Fruit fly (Drosophila melanogaster) whole organism, embryonic: ENCODE data around the gene eloF.

Experiments used
- B-H1 ChIP-seq: fragments of 200-800 bp; sonication (Bioruptor generic); IDR thresholded peaks from 3 replicates; pipeline ENCODE4 v1.3.6; 2022; ENCODE audit warnings: missing biosample characterization, missing genetic modification characterization
- CG10654 ChIP-seq: fragments of 200-800 bp; sonication (Bioruptor generic); optimal IDR thresholded peaks from 2 replicates; lab custom pipeline; 2016; ENCODE audit warnings: missing biosample characterization, missing genetic modification characterization
- CG13296 ChIP-seq: fragments of 200-800 bp; sonication (Bioruptor generic); optimal IDR thresholded peaks from 3 replicates; lab custom pipeline; 2018; ENCODE audit warnings: missing biosample characterization, mild to moderate bottlenecking, missing genetic modification characterization
- CG14965 ChIP-seq: fragments of 200-800 bp; sonication (Bioruptor generic); optimal IDR thresholded peaks from 2 replicates; lab custom pipeline; 2016; ENCODE audit warnings: missing biosample characterization, missing genetic modification characterization, borderline replicate concordance
- CG15011 ChIP-seq: fragments of 200-800 bp; sonication (Bioruptor generic); optimal IDR thresholded peaks from 3 replicates; lab custom pipeline; 2018; ENCODE audit warnings: missing biosample characterization, mild to moderate bottlenecking, missing genetic modification characterization
- CG18262 ChIP-seq: fragments of 200-800 bp; optimal IDR thresholded peaks from 3 replicates; lab custom pipeline; 2019; ENCODE audit warnings: missing biosample characterization, mild to moderate bottlenecking, missing genetic modification characterization, moderate library complexity
- CG18476 ChIP-seq: fragments of 200-800 bp; sonication (Bioruptor generic); optimal IDR thresholded peaks from 2 replicates; lab custom pipeline; 2016; ENCODE audit warnings: missing biosample characterization, mild to moderate bottlenecking, missing genetic modification characterization
- CG34376 ChIP-seq: fragments of 200-800 bp; sonication (Bioruptor generic); optimal IDR thresholded peaks from 2 replicates; lab custom pipeline; 2018; ENCODE audit warnings: missing biosample characterization, mild to moderate bottlenecking, missing genetic modification characterization
- CG34422 ChIP-seq: fragments of 200-800 bp; sonication (Bioruptor generic); IDR thresholded peaks from 3 replicates; pipeline ENCODE4 v1.3.6; 2022; ENCODE audit warnings: missing biosample characterization, missing genetic modification characterization
- CG4854 ChIP-seq: fragments of 200-800 bp; sonication (Bioruptor generic); optimal IDR thresholded peaks from 2 replicates; lab custom pipeline; 2016; ENCODE audit warnings: missing biosample characterization, missing genetic modification characterization, inconsistent platforms
- CG6683 ChIP-seq: fragments of 200-800 bp; sonication (Bioruptor generic); optimal IDR thresholded peaks from 2 replicates; lab custom pipeline; 2017; ENCODE audit warnings: missing biosample characterization, mild to moderate bottlenecking, missing genetic modification characterization, missing genetic modification reagents
- CG6791 ChIP-seq: fragments of 200-800 bp; sonication (Bioruptor generic); IDR thresholded peaks from 3 replicates; pipeline ENCODE4 v1.3.6; 2022; ENCODE audit warnings: missing biosample characterization, missing genetic modification characterization; ENCODE audit not compliant: partially characterized antibody
- CG6854 ChIP-seq: fragments of 200-800 bp; sonication (Bioruptor generic); optimal IDR thresholded peaks from 3 replicates; lab custom pipeline; 2017; ENCODE audit warnings: missing biosample characterization, mild to moderate bottlenecking, missing genetic modification characterization
- CG8281 ChIP-seq: fragments of 200-800 bp; sonication (Bioruptor generic); optimal IDR thresholded peaks from 2 replicates; lab custom pipeline; 2018; ENCODE audit warnings: missing biosample characterization, mild to moderate bottlenecking, missing genetic modification characterization, moderate library complexity
- Dek ChIP-seq: fragments of 200-800 bp; sonication (Bioruptor generic); optimal IDR thresholded peaks from 3 replicates; lab custom pipeline; 2019; ENCODE audit warnings: missing biosample characterization, mild to moderate bottlenecking, missing genetic modification characterization, moderate library complexity
- Dfd ChIP-seq, 2 experiments: fragments of >200 bp; optimal IDR thresholded peaks; 2 replicates each; lab custom pipeline; 2017; ENCODE audit warnings: missing biosample characterization in 2 of 2, missing genetic modification characterization in 2 of 2
- Dp ChIP-seq: fragments of 200-800 bp; sonication (Bioruptor generic); optimal IDR thresholded peaks from 2 replicates; lab custom pipeline; 2018; ENCODE audit warnings: missing biosample characterization, mild to moderate bottlenecking, missing genetic modification characterization, moderate library complexity
- E2f1 ChIP-seq: fragments of 200-800 bp; sonication (Bioruptor generic); IDR thresholded peaks from 2 replicates; pipeline ENCODE4 v1.3.6; 2022; ENCODE audit warnings: missing biosample characterization, missing genetic modification characterization
- H15 ChIP-seq: fragments of 200-800 bp; sonication (Bioruptor generic); IDR thresholded peaks from 3 replicates; pipeline ENCODE4 v1.3.6; 2022; ENCODE audit warnings: missing biosample characterization, missing genetic modification characterization
- Hand ChIP-seq: fragments of 200-800 bp; sonication (Bioruptor generic); optimal IDR thresholded peaks from 2 replicates; lab custom pipeline; 2017; ENCODE audit warnings: mild to moderate bottlenecking, missing biosample characterization, missing genetic modification reagents, missing genetic modification characterization
- Hmr ChIP-seq: fragments of 200-800 bp; sonication (Bioruptor generic); optimal IDR thresholded peaks from 3 replicates; lab custom pipeline; 2017; ENCODE audit warnings: mild to moderate bottlenecking, missing biosample characterization, missing genetic modification reagents, missing genetic modification characterization
- Lpt ChIP-seq: fragments of >200 bp; optimal IDR thresholded peaks from 2 replicates; lab custom pipeline; 2018; ENCODE audit warnings: missing biosample characterization, missing genetic modification characterization
- Pdp1 ChIP-seq, 2 experiments: fragments of 200-800 bp; sonication (Bioruptor generic); optimal IDR thresholded peaks; 3 replicates each; lab custom pipeline; 2016; ENCODE audit warnings: missing biosample characterization in 2 of 2, missing genetic modification characterization in 2 of 2, mild to moderate bottlenecking in 1 of 2, moderate library complexity in 1 of 2
- Side ChIP-seq: fragments of 200-800 bp; sonication (Bioruptor generic); optimal IDR thresholded peaks from 2 replicates; lab custom pipeline; 2016; ENCODE audit warnings: missing biosample characterization, missing genetic modification characterization
- YL-1 ChIP-seq: fragments of 200-800 bp; sonication (Bioruptor generic); optimal IDR thresholded peaks from 3 replicates; lab custom pipeline; 2017; ENCODE audit warnings: missing biosample characterization, mild to moderate bottlenecking, missing genetic modification characterization
- btn ChIP-seq: fragments of 200-800 bp; sonication (Bioruptor generic); optimal IDR thresholded peaks from 2 replicates; lab custom pipeline; 2016; ENCODE audit warnings: missing biosample characterization, missing genetic modification characterization
- chinmo ChIP-seq: fragments of 200-800 bp; sonication (Bioruptor generic); IDR thresholded peaks from 4 replicates; pipeline ENCODE4 v1.3.6; 2022; ENCODE audit warnings: missing biosample characterization, missing genetic modification characterization; ENCODE audit not compliant: partially characterized antibody
- dm ChIP-seq: fragments of 200-800 bp; sonication (Bioruptor generic); optimal IDR thresholded peaks from 3 replicates; lab custom pipeline; 2016; ENCODE audit warnings: missing biosample characterization, missing genetic modification characterization
- eyg ChIP-seq: fragments of 200-800 bp; sonication (Bioruptor generic); optimal IDR thresholded peaks from 3 replicates; lab custom pipeline; 2016; ENCODE audit warnings: missing biosample characterization, missing genetic modification characterization
- fru ChIP-seq: fragments of >200 bp; optimal IDR thresholded peaks from 2 replicates; lab custom pipeline; 2017
- hb ChIP-seq: fragments of 200-800 bp; sonication (Bioruptor generic); IDR thresholded peaks from 3 replicates; pipeline ENCODE4 v1.3.6; 2022; ENCODE audit warnings: missing biosample characterization, missing genetic modification characterization; ENCODE audit not compliant: partially characterized antibody
- lilli ChIP-seq: fragments of 200-800 bp; sonication (Bioruptor generic); optimal IDR thresholded peaks from 3 replicates; lab custom pipeline; 2016; ENCODE audit warnings: missing biosample characterization, missing genetic modification characterization
- lov ChIP-seq, 2 experiments: fragments of 200-800 bp in 1 of 2; fragments of >200 bp in 1 of 2; sonication (Bioruptor generic) in 1 of 2; IDR thresholded peaks in 1 of 2; optimal IDR thresholded peaks in 1 of 2; 2 replicates in 1 of 2; 3 replicates in 1 of 2; pipeline versions ENCODE4 v1.3.6 to Lab custom; 2017 to 2022; ENCODE audit warnings: missing biosample characterization in 1 of 2, missing genetic modification characterization in 1 of 2
- maf-S ChIP-seq: fragments of 200-800 bp; sonication (Bioruptor generic); optimal IDR thresholded peaks from 2 replicates; lab custom pipeline; 2016; ENCODE audit warnings: missing biosample characterization, missing genetic modification characterization
- mirr ChIP-seq: fragments of 200-800 bp; sonication (Bioruptor generic); optimal IDR thresholded peaks from 3 replicates; lab custom pipeline; 2018; ENCODE audit warnings: missing biosample characterization, mild to moderate bottlenecking, missing genetic modification characterization
- oc ChIP-seq: fragments of 200-800 bp; sonication (Bioruptor generic); optimal IDR thresholded peaks from 2 replicates; lab custom pipeline; 2018; ENCODE audit warnings: missing biosample characterization, mild to moderate bottlenecking, missing genetic modification characterization, moderate library complexity
- org-1 ChIP-seq: fragments of 200-800 bp; sonication (Bioruptor generic); optimal IDR thresholded peaks from 2 replicates; lab custom pipeline; 2017; ENCODE audit warnings: missing biosample characterization, missing genetic modification characterization
- pnt ChIP-seq: fragments of 200-800 bp; sonication (Bioruptor generic); optimal IDR thresholded peaks from 3 replicates; lab custom pipeline; 2016; ENCODE audit warnings: missing biosample characterization, missing genetic modification characterization
- pzg ChIP-seq: fragments of 200-800 bp; sonication (Bioruptor generic); optimal IDR thresholded peaks from 3 replicates; lab custom pipeline; 2018; ENCODE audit warnings: missing biosample characterization, mild to moderate bottlenecking, missing genetic modification characterization, moderate library complexity
- seq ChIP-seq: fragments of 200-800 bp; sonication (Bioruptor generic); IDR thresholded peaks from 2 replicates; pipeline ENCODE4 v1.3.6; 2022; ENCODE audit warnings: missing biosample characterization, missing genetic modification characterization
- stc ChIP-seq: fragments of 200-800 bp; sonication (Bioruptor generic); IDR thresholded peaks from 2 replicates; pipeline ENCODE4 v1.3.6; 2022; ENCODE audit warnings: missing biosample characterization, missing genetic modification characterization
- tap ChIP-seq: fragments of 200-800 bp; optimal IDR thresholded peaks from 3 replicates; lab custom pipeline; 2019; ENCODE audit warnings: missing biosample characterization, mild to moderate bottlenecking, missing genetic modification characterization, moderate library complexity
- tio ChIP-seq: fragments of 200-800 bp; sonication (Bioruptor generic); optimal IDR thresholded peaks from 2 replicates; lab custom pipeline; 2017; ENCODE audit warnings: missing biosample characterization, missing genetic modification characterization, inconsistent platforms
- unpg ChIP-seq: fragments of 200-800 bp; sonication (Bioruptor generic); optimal IDR thresholded peaks from 3 replicates; lab custom pipeline; 2018; ENCODE audit warnings: missing biosample characterization, mild to moderate bottlenecking, missing genetic modification characterization, moderate library complexity
- vnd ChIP-seq: fragments of 200-800 bp; sonication (Bioruptor generic); IDR thresholded peaks from 3 replicates; pipeline ENCODE4 v1.3.6; 2022; ENCODE audit warnings: missing biosample characterization, missing genetic modification characterization; ENCODE audit not compliant: partially characterized antibody
- vvl ChIP-seq: fragments of 200-800 bp; sonication (Bioruptor generic); IDR thresholded peaks from 2 replicates; pipeline ENCODE4 v1.3.6; 2022; ENCODE audit warnings: missing biosample characterization, missing genetic modification characterization
- zfh2 ChIP-seq: fragments of 200-800 bp; sonication (Bioruptor generic); optimal IDR thresholded peaks from 2 replicates; lab custom pipeline; 2016; ENCODE audit warnings: missing biosample characterization, missing genetic modification characterization

eloF gene

dm6 chr3R:9784341-9785062, 29.5 kb upstream of the eloF start, which contains the start of the genes MtnA and CG8500 (continued):
- no peak for TF ChIP-seq lilli (GFP tag; lab: Kevin White, UChicago)
- TF ChIP-seq seq (GFP tag; lab: Robert Waterston, UW), result peak; percentile 31; the same call in 1 of the 2 replicates
- TF ChIP-seq Hand (GFP tag; lab: Kevin White, UChicago), result peak; percentile 4
- TF ChIP-seq CG34422 (GFP tag; lab: Robert Waterston, UW), result peak; percentile 75; the same call in 2 of the 3 replicates
- TF ChIP-seq maf-S (GFP tag; lab: Kevin White, UChicago), result no peak
- TF ChIP-seq pzg, result peak; percentile 67
- TF ChIP-seq stc (GFP tag; lab: Robert Waterston, UW), result 0 out of 2 replicates have a peak, but pooled peaks have one; percentile 16
- TF ChIP-seq Hmr, result peak; percentile 79

- TF ChIP-seq H15 (GFP tag; lab: Robert Waterston, UW) (no peak), tio (GFP tag; lab: Kevin White, UChicago) (no peak), vvl (peak; percentile 31; the same call in 1 of the 2 replicates), B-H1 (GFP tag; lab: Robert Waterston, UW) (no peak), Dek (tag; lab: Kevin White, UChicago) (peak; percentile 50), mirr (GFP tag; lab: Kevin White, UChicago) (no peak), hb (no peak), YL-1 (peak; percentile 47), vnd (no peak), CG14965 (GFP tag; lab: Kevin White, UChicago) (no peak), pnt (GFP tag; lab: Kevin White, UChicago) (no peak), chinmo (GFP tag; lab: Robert Waterston, UW) (no peak), Lpt (GFP tag; lab: Kevin White, UChicago) (no peak), zfh2 (GFP tag; lab: Kevin White, UChicago) (peak; percentile 69), CG8281 (no peak), CG18476 (GFP tag; lab: Kevin White, UChicago) (peak; percentile 26), tap (no peak), eyg (GFP tag; lab: Kevin White, UChicago) (no peak), unpg (GFP tag; lab: Kevin White, UChicago) (no peak), btn (no peak), fru (lab: Kevin White, UChicago) (no peak), CG6854 (GFP tag; lab: Kevin White, UChicago) (no peak), org-1 (GFP tag; lab: Kevin White, UChicago) (no peak), dm (GFP tag; lab: Kevin White, UChicago) (peak; percentile 34), oc (no peak), lov (optimal IDR thresholded peaks at IDR 0.05; lab: Kevin White, UChicago) (no peak), lov (GFP tag; IDR thresholded peaks at IDR 0.05; lab: Robert Waterston, UW) (no peak), CG13296 (GFP tag; lab: Kevin White, UChicago) (no peak), Pdp1 (GFP tag; optimal IDR thresholded peaks at IDR 0.05; lab: Kevin White, UChicago) (peak; percentile 56 to 59), CG6683 (no peak), Dfd (GFP tag; optimal IDR thresholded peaks at IDR 0.05; lab: Kevin White, UChicago) (no peak), CG34376 (GFP tag; lab: Kevin White, UChicago) (peak; percentile 24), CG6791 (GFP tag; lab: Robert Waterston, UW) (no peak), CG10654 (GFP tag; lab: Kevin White, UChicago) (peak; percentile 4), Dp (peak; percentile 32), E2f1 (GFP tag; lab: Robert Waterston, UW) (no peak), CG18262 (tag; lab: Kevin White, UChicago) (peak; percentile 48), CG15011 (GFP tag; lab: Kevin White, UChicago) (no peak), CG4854 (no peak), Side (GFP tag; lab: Kevin White, UChicago) (no peak)
Measured at dm6 chr3R:9791177-9791806, 22.7 kb upstream of the eloF start, which contains the start of the genes CG12945 and CG8507. Gene CG12945, minus strand, starts transcription at chr3R:9791221. Gene CG8507, plus strand, starts transcription at chr3R:9791483.
